Fruit fly (Drosophila melanogaster) whole organism, embryonic: ENCODE data around the gene CRAT.

ENCODE experiments used
- Ada2b ChIP-seq: fragments of 200-800 bp; sonication (Bioruptor generic); IDR thresholded peaks from 2 replicates; pipeline ENCODE4 v1.3.6; 2022; ENCODE audit warnings: missing biosample characterization, missing genetic modification characterization
- Atf3 ChIP-seq: fragments of 200-800 bp; sonication (Bioruptor generic); optimal IDR thresholded peaks from 3 replicates; lab custom pipeline; 2016; ENCODE audit warnings: missing biosample characterization, missing genetic modification characterization
- B-H1 ChIP-seq: fragments of 200-800 bp; sonication (Bioruptor generic); IDR thresholded peaks from 3 replicates; pipeline ENCODE4 v1.3.6; 2022; ENCODE audit warnings: missing biosample characterization, missing genetic modification characterization
- Bteb2 ChIP-seq: fragments of 200-800 bp; sonication (Bioruptor generic); optimal IDR thresholded peaks from 2 replicates; lab custom pipeline; 2016; ENCODE audit warnings: missing biosample characterization, missing genetic modification characterization
- CG10274 ChIP-seq: fragments of 200-800 bp; sonication (Bioruptor generic); optimal IDR thresholded peaks from 3 replicates; lab custom pipeline; 2017; ENCODE audit warnings: missing biosample characterization, mild to moderate bottlenecking, missing genetic modification characterization
- CG10321 ChIP-seq: fragments of 200-800 bp; sonication (Bioruptor generic); IDR thresholded peaks from 2 replicates; pipeline ENCODE4 v1.3.6; 2022; ENCODE audit warnings: missing biosample characterization, missing genetic modification characterization
- CG10979 ChIP-seq: fragments of 200-800 bp; sonication (Bioruptor generic); optimal IDR thresholded peaks from 2 replicates; lab custom pipeline; 2018; ENCODE audit warnings: missing biosample characterization, mild to moderate bottlenecking, missing genetic modification characterization, moderate library complexity
- CG11247 ChIP-seq: fragments of 200-800 bp; sonication (Bioruptor generic); IDR thresholded peaks from 2 replicates; pipeline ENCODE4 v1.3.6; 2022; ENCODE audit warnings: missing biosample characterization, missing genetic modification characterization
- CG11695 ChIP-seq: fragments of 200-800 bp; sonication (Bioruptor generic); IDR thresholded peaks from 3 replicates; pipeline ENCODE4 v1.3.6; 2022; ENCODE audit warnings: missing biosample characterization, missing genetic modification characterization
- CG12071 ChIP-seq: fragments of 200-800 bp; sonication (Bioruptor generic); optimal IDR thresholded peaks from 3 replicates; lab custom pipeline; 2018; ENCODE audit warnings: missing biosample characterization, mild to moderate bottlenecking, missing genetic modification characterization
- CG12104 ChIP-seq: fragments of 200-800 bp; sonication (Bioruptor generic); optimal IDR thresholded peaks from 3 replicates; lab custom pipeline; 2016; ENCODE audit warnings: missing biosample characterization, missing genetic modification characterization
- CG12299 ChIP-seq: fragments of 200-800 bp; sonication (Bioruptor generic); optimal IDR thresholded peaks from 2 replicates; lab custom pipeline; 2018; ENCODE audit warnings: missing biosample characterization, mild to moderate bottlenecking, missing genetic modification characterization
- CG13287 ChIP-seq: fragments of 200-800 bp; sonication (Bioruptor generic); IDR thresholded peaks from 2 replicates; pipeline ENCODE4 v1.3.6; 2022; ENCODE audit warnings: missing biosample characterization, missing genetic modification characterization; ENCODE audit not compliant: partially characterized antibody
- CG14050 ChIP-seq: fragments of 200-800 bp; sonication (Bioruptor generic); IDR thresholded peaks from 3 replicates; pipeline ENCODE4 v1.3.6; 2022; ENCODE audit warnings: missing biosample characterization, missing genetic modification characterization
- CG30403 ChIP-seq: fragments of 200-800 bp; sonication (Bioruptor generic); optimal IDR thresholded peaks from 3 replicates; lab custom pipeline; 2016; ENCODE audit warnings: missing biosample characterization, missing genetic modification characterization
- CG31224 ChIP-seq: fragments of 200-800 bp; sonication (Bioruptor generic); IDR thresholded peaks from 2 replicates; pipeline ENCODE4 v1.3.6; 2022; ENCODE audit warnings: missing biosample characterization, missing genetic modification characterization
- CG31441 ChIP-seq: fragments of 200-800 bp; sonication (Bioruptor generic); IDR thresholded peaks from 2 replicates; pipeline ENCODE4 v1.3.6; 2022; ENCODE audit warnings: missing biosample characterization, missing genetic modification characterization
- CG32767 ChIP-seq: fragments of 200-800 bp; sonication (Bioruptor generic); IDR thresholded peaks from 2 replicates; pipeline ENCODE4 v1.3.6; 2022; ENCODE audit warnings: missing biosample characterization, missing genetic modification characterization
- CG34224 ChIP-seq: fragments of 200-800 bp; sonication (Bioruptor generic); IDR thresholded peaks from 3 replicates; pipeline ENCODE4 v1.3.6; 2022; ENCODE audit warnings: missing biosample characterization, missing genetic modification characterization; ENCODE audit not compliant: partially characterized antibody
- CG4282 ChIP-seq: fragments of 200-800 bp; sonication (Bioruptor generic); optimal IDR thresholded peaks from 2 replicates; lab custom pipeline; 2016; ENCODE audit warnings: missing biosample characterization, missing genetic modification characterization
- CG6254 ChIP-seq: fragments of 200-800 bp; sonication (Bioruptor generic); optimal IDR thresholded peaks from 3 replicates; lab custom pipeline; 2017; ENCODE audit warnings: mild to moderate bottlenecking, missing biosample characterization, missing genetic modification reagents, missing genetic modification characterization
- CG6654 ChIP-seq: fragments of 200-800 bp; sonication (Bioruptor generic); optimal IDR thresholded peaks from 2 replicates; lab custom pipeline; 2017; ENCODE audit warnings: missing biosample characterization, mild to moderate bottlenecking, missing genetic modification characterization
- CG6854 ChIP-seq: fragments of 200-800 bp; sonication (Bioruptor generic); optimal IDR thresholded peaks from 3 replicates; lab custom pipeline; 2017; ENCODE audit warnings: missing biosample characterization, mild to moderate bottlenecking, missing genetic modification characterization
- CG7745 ChIP-seq: fragments of 200-800 bp; sonication (Bioruptor generic); optimal IDR thresholded peaks from 2 replicates; lab custom pipeline; 2018; ENCODE audit warnings: missing biosample characterization, mild to moderate bottlenecking, missing genetic modification characterization, moderate library complexity
- CG7786 ChIP-seq: fragments of 200-800 bp; sonication (Bioruptor generic); optimal IDR thresholded peaks from 2 replicates; lab custom pipeline; 2016; ENCODE audit warnings: missing biosample characterization, missing genetic modification characterization
- CG8924 ChIP-seq: fragments of 200-800 bp; optimal IDR thresholded peaks from 3 replicates; lab custom pipeline; 2019; ENCODE audit warnings: missing biosample characterization, mild to moderate bottlenecking, missing genetic modification characterization, moderate library complexity
- CG9932 ChIP-seq: fragments of 200-800 bp; sonication (Bioruptor generic); IDR thresholded peaks from 2 replicates; pipeline ENCODE4 v1.3.6; 2022; ENCODE audit warnings: missing biosample characterization, missing genetic modification characterization
- Hr78 ChIP-seq, 2 experiments: fragments of 200-800 bp in 1 of 2; fragments of >200 bp in 1 of 2; sonication (Bioruptor generic) in 1 of 2; optimal IDR thresholded peaks; 2 replicates each; lab custom pipeline; 2017 to 2019; ENCODE audit warnings: missing biosample characterization in 2 of 2, missing genetic modification characterization in 2 of 2, mild to moderate bottlenecking in 1 of 2, moderate library complexity in 1 of 2
- MTF-1 ChIP-seq: fragments of 200-800 bp; sonication (Bioruptor generic); optimal IDR thresholded peaks from 2 replicates; lab custom pipeline; 2018; ENCODE audit warnings: missing biosample characterization, mild to moderate bottlenecking, missing genetic modification characterization, borderline replicate concordance
- Meics ChIP-seq: fragments of 200-800 bp; sonication (Bioruptor generic); optimal IDR thresholded peaks from 2 replicates; lab custom pipeline; 2017; ENCODE audit warnings: missing biosample characterization, mild to moderate bottlenecking, missing genetic modification characterization
- Ravus ChIP-seq: fragments of 200-800 bp; sonication (Bioruptor generic); IDR thresholded peaks from 2 replicates; pipeline ENCODE4 v1.3.6; 2022; ENCODE audit warnings: missing biosample characterization, missing genetic modification characterization
- Scr ChIP-seq: fragments of 200-800 bp; sonication (Bioruptor generic); IDR thresholded peaks from 2 replicates; pipeline ENCODE4 v1.3.6; 2022; ENCODE audit warnings: missing biosample characterization, missing genetic modification characterization; ENCODE audit not compliant: partially characterized antibody
- TFAM ChIP-seq: fragments of 200-800 bp; sonication (Bioruptor generic); optimal IDR thresholded peaks from 2 replicates; lab custom pipeline; 2017; ENCODE audit warnings: missing biosample characterization, missing genetic modification characterization, inconsistent platforms
- Vsx1 ChIP-seq: fragments of 200-800 bp; sonication (Bioruptor generic); optimal IDR thresholded peaks from 2 replicates; lab custom pipeline; 2017; ENCODE audit warnings: missing biosample characterization, mild to moderate bottlenecking, missing genetic modification characterization, missing genetic modification reagents
- abd-A ChIP-seq: fragments of 200-800 bp; sonication (Bioruptor generic); optimal IDR thresholded peaks from 3 replicates; lab custom pipeline; 2019; ENCODE audit warnings: missing biosample characterization, mild to moderate bottlenecking, missing genetic modification characterization, moderate library complexity
- chinmo ChIP-seq: fragments of 200-800 bp; sonication (Bioruptor generic); IDR thresholded peaks from 4 replicates; pipeline ENCODE4 v1.3.6; 2022; ENCODE audit warnings: missing biosample characterization, missing genetic modification characterization; ENCODE audit not compliant: partially characterized antibody
- croc ChIP-seq: fragments of 200-800 bp; sonication (Bioruptor generic); conservative IDR thresholded peaks from 3 replicates; pipeline ENCODE4 v1.3.6; 2022; ENCODE audit warnings: missing biosample characterization, missing genetic modification characterization
- dmrt99B ChIP-seq: fragments of 200-800 bp; sonication (Bioruptor generic); optimal IDR thresholded peaks from 2 replicates; lab custom pipeline; 2018; ENCODE audit warnings: missing biosample characterization, mild to moderate bottlenecking, missing genetic modification characterization, moderate library complexity
- ewg ChIP-seq: fragments of 200-800 bp; sonication (Bioruptor generic); optimal IDR thresholded peaks from 3 replicates; lab custom pipeline; 2017; ENCODE audit warnings: mild to moderate bottlenecking, missing biosample characterization, missing genetic modification reagents, missing genetic modification characterization
- gem ChIP-seq: fragments of 200-800 bp; sonication (Bioruptor generic); optimal IDR thresholded peaks from 2 replicates; lab custom pipeline; 2019; ENCODE audit warnings: missing biosample characterization, mild to moderate bottlenecking, missing genetic modification characterization, moderate library complexity
- gfzf ChIP-seq: fragments of 200-800 bp; sonication (Bioruptor generic); optimal IDR thresholded peaks from 2 replicates; lab custom pipeline; 2016; ENCODE audit warnings: missing biosample characterization, mild to moderate bottlenecking, missing genetic modification characterization, moderate library complexity
- grn ChIP-seq: fragments of 200-800 bp; sonication (Bioruptor generic); optimal IDR thresholded peaks from 3 replicates; lab custom pipeline; 2017; ENCODE audit warnings: missing biosample characterization, missing genetic modification characterization
- h ChIP-seq: fragments of >200 bp; optimal IDR thresholded peaks from 2 replicates; lab custom pipeline; 2017
- ham ChIP-seq: fragments of 200-800 bp; sonication (Bioruptor generic); IDR thresholded peaks from 2 replicates; pipeline ENCODE4 v1.3.6; 2022; ENCODE audit warnings: missing biosample characterization, missing genetic modification characterization
- hbn ChIP-seq: fragments of 200-800 bp; sonication (Bioruptor generic); IDR thresholded peaks from 2 replicates; pipeline ENCODE4 v1.3.6; 2022; ENCODE audit warnings: missing biosample characterization, missing genetic modification characterization; ENCODE audit not compliant: partially characterized antibody
- ken ChIP-seq: fragments of 200-800 bp; sonication (Bioruptor generic); IDR thresholded peaks from 3 replicates; pipeline ENCODE4 v1.3.6; 2022; ENCODE audit warnings: missing biosample characterization, missing genetic modification characterization
- nerfin-1 ChIP-seq: fragments of 200-800 bp; sonication (Bioruptor generic); optimal IDR thresholded peaks from 3 replicates; lab custom pipeline; 2019; ENCODE audit warnings: missing biosample characterization, mild to moderate bottlenecking, missing genetic modification characterization, moderate library complexity
- pho ChIP-seq: fragments of 200-800 bp; sonication (Bioruptor generic); optimal IDR thresholded peaks from 2 replicates; lab custom pipeline; 2016; ENCODE audit warnings: missing biosample characterization, missing genetic modification characterization
- rib ChIP-seq: fragments of 200-800 bp; sonication (Bioruptor generic); IDR thresholded peaks from 2 replicates; pipeline ENCODE4 v1.3.6; 2022; ENCODE audit warnings: missing biosample characterization, missing genetic modification characterization
- tup ChIP-seq: fragments of 200-800 bp; sonication (Bioruptor generic); optimal IDR thresholded peaks from 2 replicates; lab custom pipeline; 2016; ENCODE audit warnings: missing biosample characterization, mild to moderate bottlenecking, missing genetic modification characterization, moderate library complexity
- wdn ChIP-seq: fragments of 200-800 bp; sonication (Bioruptor generic); IDR thresholded peaks from 2 replicates; pipeline ENCODE4 v1.3.6; 2022; ENCODE audit warnings: missing biosample characterization, missing genetic modification characterization

The CRAT gene

DNA sequence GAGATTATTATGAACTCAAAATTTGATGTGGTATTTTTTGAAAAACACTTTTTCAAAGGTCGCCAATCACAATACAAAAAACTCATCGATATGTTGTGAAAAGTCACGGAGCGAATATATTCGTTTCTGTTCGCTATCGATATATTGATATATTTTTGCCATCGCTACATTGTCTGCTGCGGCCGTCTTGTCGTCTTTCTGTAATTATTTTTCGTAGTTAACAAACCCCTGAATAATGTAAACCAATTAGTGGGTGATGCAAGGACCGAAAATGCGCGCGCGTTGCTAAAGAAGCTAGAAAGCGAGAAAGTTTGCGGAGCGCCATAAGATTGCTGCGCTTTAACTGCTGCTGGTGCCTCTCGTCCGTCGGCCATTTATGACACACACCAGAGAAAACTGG is 25.1 kb downstream of the CRAT start, which contains the start of gene Pak (continued):
- TF ChIP-seq CG11247 (no peak), CG12299 (tag; lab: Kevin White, UChicago) (no peak), nerfin-1 (no peak), CG7745 (no peak), B-H1 (GFP tag; lab: Robert Waterston, UW) (no peak), tup (GFP tag; lab: Kevin White, UChicago) (no peak), CG12104 (GFP tag; lab: Kevin White, UChicago) (no peak), rib (no peak), chinmo (GFP tag; lab: Robert Waterston, UW) (peak; percentile 89; the same call in 2 of the 4 replicates), pho (GFP tag; lab: Kevin White, UChicago) (no peak), CG11695 (no peak; the same call in 2 of the 3 replicates), CG6654 (no peak), gem (peak; percentile 46), CG7786 (GFP tag; lab: Kevin White, UChicago) (no peak), Meics (no peak), CG9932 (peak; percentile 46; the same call in 1 of the 2 replicates), CG8924 (no peak), dmrt99B (tag; lab: Kevin White, UChicago) (no peak), CG31224 (no peak), ken (GFP tag; lab: Robert Waterston, UW) (no peak), MTF-1 (GFP tag; lab: Kevin White, UChicago) (no peak), CG30403 (GFP tag; lab: Kevin White, UChicago) (no peak), CG6854 (no peak), hbn (GFP tag; lab: Robert Waterston, UW) (peak; percentile 89), wdn (no peak), CG10979 (tag; lab: Kevin White, UChicago) (no peak), ewg (GFP tag; lab: Kevin White, UChicago) (no peak), Hr78 (GFP tag; optimal IDR thresholded peaks at IDR 0.05; lab: Kevin White, UChicago) (no peak), Ada2b (GFP tag; lab: Robert Waterston, UW) (no peak), CG13287 (GFP tag; lab: Robert Waterston, UW) (peak; percentile 95), TFAM (GFP tag; lab: Kevin White, UChicago) (no peak), h (lab: Kevin White, UChicago) (no peak), Vsx1 (GFP tag; lab: Kevin White, UChicago) (no peak), croc (GFP tag; lab: Robert Waterston, UW) (no peak), Scr (GFP tag; lab: Robert Waterston, UW) (peak; percentile 93), CG6254 (no peak), Atf3 (GFP tag; lab: Kevin White, UChicago) (no peak), CG32767 (no peak), abd-A (no peak), CG4282 (GFP tag; lab: Kevin White, UChicago) (no peak), CG31441 (GFP tag; lab: Robert Waterston, UW) (peak; percentile 45; the same call in 1 of the 2 replicates), CG12071 (GFP tag; lab: Kevin White, UChicago) (no peak), grn (GFP tag; lab: Kevin White, UChicago) (no peak), CG10321 (GFP tag; lab: Robert Waterston, UW) (no peak), Bteb2 (GFP tag; lab: Kevin White, UChicago) (no peak), ham (no peak), CG10274 (GFP tag; lab: Kevin White, UChicago) (no peak), CG14050 (GFP tag; lab: Robert Waterston, UW) (no peak), CG34224 (GFP tag; lab: Robert Waterston, UW) (peak; percentile 86), Ravus (GFP tag; lab: Robert Waterston, UW) (no peak), gfzf (GFP tag; lab: Kevin White, UChicago) (peak; percentile 56)
